Fruit fly (Drosophila melanogaster) whole organism, embryonic: Measurements from ENCODE around the gene CG42307.

Experiments used
- Asciz ChIP-seq: fragments of 200-800 bp; sonication (Bioruptor generic); optimal IDR thresholded peaks from 2 replicates; lab custom pipeline; 2017; ENCODE audit warnings: missing biosample characterization, mild to moderate bottlenecking, missing genetic modification characterization, missing genetic modification reagents
- Atf3 ChIP-seq: fragments of 200-800 bp; sonication (Bioruptor generic); optimal IDR thresholded peaks from 3 replicates; lab custom pipeline; 2016; ENCODE audit warnings: missing biosample characterization, missing genetic modification characterization
- Awh ChIP-seq: fragments of 200-800 bp; sonication (Bioruptor generic); IDR thresholded peaks from 2 replicates; pipeline ENCODE4, ENCODE4 v1.3.6; 2022; ENCODE audit warnings: missing biosample characterization, missing genetic modification characterization
- C15 ChIP-seq: fragments of 200-800 bp; sonication (Bioruptor generic); IDR thresholded peaks from 3 replicates; pipeline ENCODE4 v1.3.6; 2022; ENCODE audit warnings: missing biosample characterization, missing genetic modification characterization
- CG10654 ChIP-seq: fragments of 200-800 bp; sonication (Bioruptor generic); optimal IDR thresholded peaks from 2 replicates; lab custom pipeline; 2016; ENCODE audit warnings: missing biosample characterization, missing genetic modification characterization
- CG11398 ChIP-seq: fragments of 200-800 bp; sonication (Bioruptor generic); optimal IDR thresholded peaks from 2 replicates; lab custom pipeline; 2016; ENCODE audit warnings: missing biosample characterization, missing genetic modification characterization
- CG12236 ChIP-seq: fragments of 200-800 bp; sonication (Bioruptor generic); optimal IDR thresholded peaks from 2 replicates; lab custom pipeline; 2016; ENCODE audit warnings: missing biosample characterization, missing genetic modification characterization
- CG12391 ChIP-seq: fragments of 200-800 bp; sonication (Bioruptor generic); optimal IDR thresholded peaks from 3 replicates; lab custom pipeline; 2018; ENCODE audit warnings: missing biosample characterization, mild to moderate bottlenecking, missing genetic modification characterization, moderate library complexity
- CG13624 ChIP-seq: fragments of 200-800 bp; sonication (Bioruptor generic); optimal IDR thresholded peaks from 2 replicates; lab custom pipeline; 2016; ENCODE audit warnings: missing biosample characterization, missing genetic modification characterization
- CG14441 ChIP-seq: fragments of 200-800 bp; sonication (Bioruptor generic); IDR thresholded peaks from 2 replicates; pipeline ENCODE4 v1.3.6; 2022; ENCODE audit warnings: missing biosample characterization, missing genetic modification characterization
- CG1602 ChIP-seq: fragments of 200-800 bp; sonication (Bioruptor generic); optimal IDR thresholded peaks from 3 replicates; lab custom pipeline; 2016; ENCODE audit warnings: missing biosample characterization, missing genetic modification characterization
- CG16779 ChIP-seq: fragments of 200-800 bp; sonication (Bioruptor generic); IDR thresholded peaks from 2 replicates; pipeline ENCODE4 v1.3.6; 2022; ENCODE audit warnings: missing biosample characterization, missing genetic modification characterization
- CG16815 ChIP-seq: fragments of 200-800 bp; sonication (Bioruptor generic); optimal IDR thresholded peaks from 3 replicates; lab custom pipeline; 2017; ENCODE audit warnings: missing biosample characterization, mild to moderate bottlenecking, missing genetic modification characterization
- CG17912 ChIP-seq: fragments of 200-800 bp; sonication (Bioruptor generic); optimal IDR thresholded peaks from 2 replicates; lab custom pipeline; 2018; ENCODE audit warnings: missing biosample characterization, mild to moderate bottlenecking, missing genetic modification characterization
- CG2875 ChIP-seq: fragments of 200-800 bp; sonication (Bioruptor generic); optimal IDR thresholded peaks from 2 replicates; lab custom pipeline; 2017; ENCODE audit warnings: missing biosample characterization, mild to moderate bottlenecking, missing genetic modification characterization, missing genetic modification reagents
- CG3281 ChIP-seq: fragments of 200-800 bp; sonication (Bioruptor generic); optimal IDR thresholded peaks from 3 replicates; lab custom pipeline; 2017; ENCODE audit warnings: missing biosample characterization, mild to moderate bottlenecking, missing genetic modification characterization
- CG34224 ChIP-seq: fragments of 200-800 bp; sonication (Bioruptor generic); IDR thresholded peaks from 3 replicates; pipeline ENCODE4 v1.3.6; 2022; ENCODE audit warnings: missing biosample characterization, missing genetic modification characterization; ENCODE audit not compliant: partially characterized antibody
- CG34376 ChIP-seq: fragments of 200-800 bp; sonication (Bioruptor generic); optimal IDR thresholded peaks from 2 replicates; lab custom pipeline; 2018; ENCODE audit warnings: missing biosample characterization, mild to moderate bottlenecking, missing genetic modification characterization
- CG34422 ChIP-seq: fragments of 200-800 bp; sonication (Bioruptor generic); IDR thresholded peaks from 3 replicates; pipeline ENCODE4 v1.3.6; 2022; ENCODE audit warnings: missing biosample characterization, missing genetic modification characterization
- CG4360 ChIP-seq: fragments of 200-800 bp; sonication (Bioruptor generic); IDR thresholded peaks from 2 replicates; pipeline ENCODE4 v1.3.6; 2022; ENCODE audit warnings: missing biosample characterization, missing genetic modification characterization
- CG4404 ChIP-seq: fragments of 200-800 bp; sonication (Bioruptor generic); IDR thresholded peaks from 2 replicates; pipeline ENCODE4 v1.3.6; 2022; ENCODE audit warnings: missing biosample characterization, missing genetic modification characterization
- CG4854 ChIP-seq: fragments of 200-800 bp; sonication (Bioruptor generic); optimal IDR thresholded peaks from 2 replicates; lab custom pipeline; 2016; ENCODE audit warnings: missing biosample characterization, missing genetic modification characterization, inconsistent platforms
- CG6683 ChIP-seq: fragments of 200-800 bp; sonication (Bioruptor generic); optimal IDR thresholded peaks from 2 replicates; lab custom pipeline; 2017; ENCODE audit warnings: missing biosample characterization, mild to moderate bottlenecking, missing genetic modification characterization, missing genetic modification reagents
- CG7786 ChIP-seq: fragments of 200-800 bp; sonication (Bioruptor generic); optimal IDR thresholded peaks from 2 replicates; lab custom pipeline; 2016; ENCODE audit warnings: missing biosample characterization, missing genetic modification characterization
- CG7928 ChIP-seq: fragments of 200-800 bp; sonication (Bioruptor generic); optimal IDR thresholded peaks from 2 replicates; lab custom pipeline; 2017; ENCODE audit warnings: missing biosample characterization, mild to moderate bottlenecking, missing genetic modification characterization
- CG8388 ChIP-seq: fragments of 200-800 bp; sonication (Bioruptor generic); optimal IDR thresholded peaks from 2 replicates; lab custom pipeline; 2019; ENCODE audit warnings: missing biosample characterization, mild to moderate bottlenecking, missing genetic modification characterization, moderate library complexity
- CG8765 ChIP-seq: fragments of 200-800 bp; sonication (Bioruptor generic); IDR thresholded peaks from 2 replicates; pipeline ENCODE4 v1.3.6; 2022; ENCODE audit warnings: missing biosample characterization, missing genetic modification characterization
- Dbx ChIP-seq: fragments of 200-800 bp; sonication (Bioruptor generic); IDR thresholded peaks from 3 replicates; pipeline ENCODE4 v1.3.6; 2022; ENCODE audit warnings: missing biosample characterization, missing genetic modification characterization
- Deaf1 ChIP-seq: fragments of 200-800 bp; optimal IDR thresholded peaks from 3 replicates; lab custom pipeline; 2019; ENCODE audit warnings: missing biosample characterization, mild to moderate bottlenecking, missing genetic modification characterization, moderate library complexity
- Dp ChIP-seq: fragments of 200-800 bp; sonication (Bioruptor generic); optimal IDR thresholded peaks from 2 replicates; lab custom pipeline; 2018; ENCODE audit warnings: missing biosample characterization, mild to moderate bottlenecking, missing genetic modification characterization, moderate library complexity
- Dref ChIP-seq: fragments of 200-800 bp; sonication (Bioruptor generic); IDR thresholded peaks from 2 replicates; pipeline ENCODE4 v1.3.6; 2022; ENCODE audit warnings: missing biosample characterization, missing genetic modification characterization
- E2f2 ChIP-seq: fragments of 200-800 bp; sonication (Bioruptor generic); IDR thresholded peaks from 2 replicates; pipeline ENCODE4 v1.3.6; 2022; ENCODE audit warnings: missing biosample characterization, missing genetic modification characterization
- Hr39 ChIP-seq: fragments of >200 bp; optimal IDR thresholded peaks from 2 replicates; lab custom pipeline; 2017
- Mad ChIP-seq: fragments of 200-800 bp; sonication (Bioruptor generic); optimal IDR thresholded peaks from 2 replicates; lab custom pipeline; 2016; ENCODE audit warnings: missing biosample characterization, missing genetic modification characterization
- Neu2 ChIP-seq: fragments of 200-800 bp; sonication (Bioruptor generic); optimal IDR thresholded peaks from 3 replicates; lab custom pipeline; 2016; ENCODE audit warnings: missing biosample characterization, missing genetic modification characterization, borderline replicate concordance
- Rfx ChIP-seq: fragments of 200-800 bp; sonication (Bioruptor generic); IDR thresholded peaks from 2 replicates; pipeline ENCODE4 v1.3.6; 2022; ENCODE audit warnings: missing biosample characterization, missing genetic modification characterization
- Sox100B ChIP-seq: fragments of 200-800 bp; sonication (Bioruptor generic); optimal IDR thresholded peaks from 3 replicates; lab custom pipeline; 2018; ENCODE audit warnings: missing biosample characterization, mild to moderate bottlenecking, missing genetic modification characterization
- al ChIP-seq: fragments of 200-800 bp; sonication (Bioruptor generic); IDR thresholded peaks from 2 replicates; pipeline ENCODE4 v1.3.6; 2022; ENCODE audit warnings: missing biosample characterization, missing genetic modification characterization
- corto ChIP-seq: fragments of 200-800 bp; sonication (Bioruptor generic); optimal IDR thresholded peaks from 2 replicates; lab custom pipeline; 2016; ENCODE audit warnings: missing biosample characterization, mild to moderate bottlenecking, missing genetic modification characterization, moderate library complexity
- crc ChIP-seq: fragments of 200-800 bp; sonication (Bioruptor generic); optimal IDR thresholded peaks from 2 replicates; lab custom pipeline; 2016; ENCODE audit warnings: missing biosample characterization, missing genetic modification characterization
- dan ChIP-seq: fragments of 200-800 bp; sonication (Bioruptor generic); IDR thresholded peaks from 2 replicates; pipeline ENCODE4 v1.3.6; 2022; ENCODE audit warnings: missing biosample characterization, missing genetic modification characterization
- ems ChIP-seq: fragments of 200-800 bp; sonication (Bioruptor generic); optimal IDR thresholded peaks from 3 replicates; lab custom pipeline; 2016; ENCODE audit warnings: missing biosample characterization, missing genetic modification characterization
- fu2 ChIP-seq: fragments of 200-800 bp; sonication (Bioruptor generic); optimal IDR thresholded peaks from 2 replicates; lab custom pipeline; 2016; ENCODE audit warnings: missing biosample characterization, missing genetic modification characterization
- gfzf ChIP-seq: fragments of 200-800 bp; sonication (Bioruptor generic); optimal IDR thresholded peaks from 2 replicates; lab custom pipeline; 2016; ENCODE audit warnings: missing biosample characterization, mild to moderate bottlenecking, missing genetic modification characterization, moderate library complexity
- h ChIP-seq: fragments of >200 bp; optimal IDR thresholded peaks from 2 replicates; lab custom pipeline; 2017
- lab ChIP-seq: fragments of 200-800 bp; sonication (Bioruptor generic); optimal IDR thresholded peaks from 3 replicates; lab custom pipeline; 2017; ENCODE audit warnings: missing biosample characterization, missing genetic modification characterization, mild to moderate bottlenecking, moderate library complexity, missing genetic modification reagents
- otp ChIP-seq: fragments of 200-800 bp; sonication (Bioruptor generic); IDR thresholded peaks from 3 replicates; pipeline ENCODE4, ENCODE4 v1.3.6; 2022; ENCODE audit warnings: missing biosample characterization, missing genetic modification characterization
- pan ChIP-seq, 4 experiments: fragments of >200 bp in 3 of 4; fragments of 200-800 bp in 1 of 4; sonication (Bioruptor generic) in 1 of 4; optimal IDR thresholded peaks in 3 of 4; IDR thresholded peaks in 1 of 4; 2 replicates each; pipeline versions ENCODE4 v1.3.6 to Lab custom; 2017 to 2022; ENCODE audit warnings: missing biosample characterization in 2 of 4, missing genetic modification characterization in 2 of 4, mixed read lengths in 1 of 4
- pnt ChIP-seq: fragments of 200-800 bp; sonication (Bioruptor generic); optimal IDR thresholded peaks from 3 replicates; lab custom pipeline; 2016; ENCODE audit warnings: missing biosample characterization, missing genetic modification characterization
- ro ChIP-seq: fragments of 200-800 bp; sonication (Bioruptor generic); IDR thresholded peaks from 2 replicates; pipeline ENCODE4 v1.3.6; 2022; ENCODE audit warnings: missing biosample characterization, missing genetic modification characterization
- shn ChIP-seq: fragments of 200-800 bp; sonication (Bioruptor generic); optimal IDR thresholded peaks from 3 replicates; lab custom pipeline; 2016; ENCODE audit warnings: missing biosample characterization, missing genetic modification characterization
- stwl ChIP-seq: fragments of 200-800 bp; sonication (Bioruptor generic); optimal IDR thresholded peaks from 3 replicates; lab custom pipeline; 2018; ENCODE audit warnings: missing biosample characterization, mild to moderate bottlenecking, missing genetic modification characterization, moderate library complexity

The CG42307 gene

dm6 chr3L:7323348-7323747 lies 5.6 kb upstream of the CG42307 start, which contains the start of the genes RhoGEF4 and Rint1 (continued):
- TF ChIP-seq Dp (GFP tag; lab: Kevin White, UChicago) = peak; percentile 92
- no peak for TF ChIP-seq corto (GFP tag; lab: Kevin White, UChicago)
- TF ChIP-seq stwl = peak; percentile 89
- no peak for TF ChIP-seq CG11398 (GFP tag; lab: Kevin White, UChicago)
- TF ChIP-seq Asciz (GFP tag; lab: Kevin White, UChicago) = no peak
- TF ChIP-seq Rfx (GFP tag; lab: Robert Waterston, UW) = peak; percentile 86
- no peak for TF ChIP-seq CG8765 (GFP tag; lab: Robert Waterston, UW)
- no peak for TF ChIP-seq CG12236
- TF ChIP-seq CG13624 (GFP tag; lab: Kevin White, UChicago) = peak; percentile 47
- peak; percentile 32; the same call in 1 of the 2 replicates for TF ChIP-seq Dref (GFP tag; lab: Robert Waterston, UW)
- TF ChIP-seq CG14441 (GFP tag; lab: Robert Waterston, UW) = peak; percentile 79
- TF ChIP-seq gfzf (GFP tag; lab: Kevin White, UChicago) = peak; percentile 81
- peak; percentile 64 for TF ChIP-seq CG16815 (GFP tag; lab: Kevin White, UChicago)
- TF ChIP-seq Dbx = peak; percentile 81; the same call in 2 of the 3 replicates
- TF ChIP-seq CG1602 (GFP tag; lab: Kevin White, UChicago) = peak; percentile 73
- peak; percentile 28 for TF ChIP-seq lab (GFP tag; lab: Kevin White, UChicago)
- peak; percentile 62 for TF ChIP-seq CG8388 (GFP tag; lab: Kevin White, UChicago)
- TF ChIP-seq pnt (GFP tag; lab: Kevin White, UChicago) = peak; percentile 17
- peak; percentile 68 for TF ChIP-seq CG4404 (GFP tag; lab: Robert Waterston, UW)
- TF ChIP-seq otp (GFP tag; lab: Robert Waterston, UW) = no peak
- peak; percentile 45; the same call in 1 of the 2 replicates for TF ChIP-seq dan (GFP tag; lab: Robert Waterston, UW)
- TF ChIP-seq fu2 (GFP tag; lab: Kevin White, UChicago) = no peak
- peak; percentile 76; the same call in 2 of the 3 replicates for TF ChIP-seq CG34422 (GFP tag; lab: Robert Waterston, UW)
- TF ChIP-seq Atf3 (GFP tag; lab: Kevin White, UChicago) = peak; percentile 37
- peak; percentile 34; the same call in 1 of the 2 replicates for TF ChIP-seq ro (GFP tag; lab: Robert Waterston, UW)
- TF ChIP-seq CG4854 (GFP tag; lab: Kevin White, UChicago) = peak; percentile 40
- peak; percentile 60 for TF ChIP-seq CG10654 (GFP tag; lab: Kevin White, UChicago)
- peak; percentile 97 for TF ChIP-seq E2f2 (GFP tag; lab: Robert Waterston, UW)
- TF ChIP-seq CG34376 = no peak
- no peak for TF ChIP-seq CG34224 (GFP tag; lab: Robert Waterston, UW)
- peak; percentile 60 for TF ChIP-seq Mad (GFP tag; lab: Kevin White, UChicago)
- no peak for TF ChIP-seq Sox100B (GFP tag; lab: Kevin White, UChicago)
- no peak for TF ChIP-seq CG4360 (GFP tag; lab: Robert Waterston, UW)
- TF ChIP-seq pan (optimal IDR thresholded peaks at IDR 0.05; lab: Kevin White, UChicago) = no peak
- TF ChIP-seq pan (GFP tag; optimal IDR thresholded peaks at IDR 0.05 in 1 of 2, IDR thresholded peaks at IDR 0.05 in 1 of 2) = peak in 1 of 2 experiments; percentile 74
- peak; percentile 0 for TF ChIP-seq CG6683
- TF ChIP-seq CG3281 (GFP tag; lab: Kevin White, UChicago) = peak; percentile 6
- peak; percentile 71 for TF ChIP-seq al (GFP tag; lab: Robert Waterston, UW)
- TF ChIP-seq Deaf1 (tag; lab: Kevin White, UChicago) = no peak
- no peak for TF ChIP-seq h (lab: Kevin White, UChicago)
- peak; percentile 38 for TF ChIP-seq CG7786 (GFP tag; lab: Kevin White, UChicago)
- no peak for TF ChIP-seq C15 (GFP tag; lab: Robert Waterston, UW)
- TF ChIP-seq Neu2 (GFP tag; lab: Kevin White, UChicago) = no peak
- TF ChIP-seq ems (GFP tag; lab: Kevin White, UChicago) = no peak
- no peak for TF ChIP-seq CG2875 (GFP tag; lab: Kevin White, UChicago)
- TF ChIP-seq CG12391 (tag; lab: Kevin White, UChicago) = peak; percentile 86
- no peak for TF ChIP-seq crc (GFP tag; lab: Kevin White, UChicago)
- no peak for TF ChIP-seq Hr39 (lab: Kevin White, UChicago)
- peak; percentile 22 for TF ChIP-seq shn (GFP tag; lab: Kevin White, UChicago)
- peak; percentile 43 for TF ChIP-seq CG7928 (GFP tag; lab: Kevin White, UChicago)
- no peak for TF ChIP-seq CG16779 (GFP tag; lab: Robert Waterston, UW)
- TF ChIP-seq CG17912 (GFP tag; lab: Kevin White, UChicago) = no peak
- TF ChIP-seq Awh (GFP tag; lab: Robert Waterston, UW) = peak; percentile 51; the same call in 1 of the 2 replicates
